Worm (Caenorhabditis elegans): ENCODE data around the gene cah-3.

cah-3 gene

ce11 chrX:16487068-16487658, at the start of gene cah-3:
TSS of gene cah-3 (plus strand) at chrX:16487481.
- no peak for TF ChIP-seq nhr-77 (tag; optimal IDR thresholded peaks at IDR 0.05)
- TF ChIP-seq nhr-129 (tag; optimal IDR thresholded peaks at IDR 0.05): no peak
- TF ChIP-seq ceh-16 (tag; optimal IDR thresholded peaks at IDR 0.05): no peak
- no peak for TF ChIP-seq snpc-4 (tag; optimal IDR thresholded peaks at IDR 0.05)
- peak in 1 of 2 experiments; percentile 15 for TF ChIP-seq mdl-1 (tag; optimal IDR thresholded peaks at IDR 0.05)
- TF ChIP-seq sma-3 (GFP tag; optimal IDR thresholded peaks at IDR 0.05): no peak
- no peak for TF ChIP-seq mab-5 (tag; optimal IDR thresholded peaks at IDR 0.05)
- TF ChIP-seq crh-2 (tag; optimal IDR thresholded peaks at IDR 0.05): peak; percentile 61
- no peak for TF ChIP-seq sem-4 (tag; optimal IDR thresholded peaks at IDR 0.05)
- TF ChIP-seq Y55F3AM.14 (GFP tag; optimal IDR thresholded peaks at IDR 0.05): no peak
- TF ChIP-seq nhr-12 (tag; optimal IDR thresholded peaks at IDR 0.05): no peak
- no peak for TF ChIP-seq ztf-11 (tag; optimal IDR thresholded peaks at IDR 0.05)
- no peak for TF ChIP-seq peb-1 (tag; optimal IDR thresholded peaks at IDR 0.05)
- TF ChIP-seq dmd-4 (tag; optimal IDR thresholded peaks at IDR 0.05): no peak
- TF ChIP-seq zag-1 (tag; optimal IDR thresholded peaks at IDR 0.05): no peak
- no peak for TF ChIP-seq R02D3.7 (tag; optimal IDR thresholded peaks at IDR 0.05)
- TF ChIP-seq aly-2 (tag; optimal IDR thresholded peaks at IDR 0.05): no peak
- no peak for TF ChIP-seq unc-55 (GFP tag; optimal IDR thresholded peaks at IDR 0.05)
- TF ChIP-seq alr-1 (tag; optimal IDR thresholded peaks at IDR 0.05): no peak
- no peak for TF ChIP-seq lsy-2 (tag; optimal IDR thresholded peaks at IDR 0.05)
- no peak for TF ChIP-seq mbf-1 (tag; optimal IDR thresholded peaks at IDR 0.05)
- no peak for TF ChIP-seq nhr-6 (tag; optimal IDR thresholded peaks at IDR 0.05)
- TF ChIP-seq blmp-1 (tag; optimal IDR thresholded peaks at IDR 0.05; ENCODE audit: insufficient read depth): no peak
- TF ChIP-seq lin-13 (GFP tag; optimal IDR thresholded peaks at IDR 0.05): no peak
- TF ChIP-seq ceh-82 (tag; optimal IDR thresholded peaks at IDR 0.05): no peak
- no peak for TF ChIP-seq nhr-237 (tag; optimal IDR thresholded peaks at IDR 0.05)
- no peak for TF ChIP-seq nhr-23 (tag; optimal IDR thresholded peaks at IDR 0.05)
- TF ChIP-seq egl-27 (tag; optimal IDR thresholded peaks at IDR 0.05): no peak
- TF ChIP-seq fos-1 (tag; optimal IDR thresholded peaks at IDR 0.05): peak; percentile 88
- TF ChIP-seq ztf-4 (tag; optimal IDR thresholded peaks at IDR 0.05): no peak
- peak; percentile 7 for TF ChIP-seq sma-9 (GFP tag; optimal IDR thresholded peaks at IDR 0.05)
- TF ChIP-seq sma-9 (tag; optimal IDR thresholded peaks at IDR 0.05): no peak

DNA sequence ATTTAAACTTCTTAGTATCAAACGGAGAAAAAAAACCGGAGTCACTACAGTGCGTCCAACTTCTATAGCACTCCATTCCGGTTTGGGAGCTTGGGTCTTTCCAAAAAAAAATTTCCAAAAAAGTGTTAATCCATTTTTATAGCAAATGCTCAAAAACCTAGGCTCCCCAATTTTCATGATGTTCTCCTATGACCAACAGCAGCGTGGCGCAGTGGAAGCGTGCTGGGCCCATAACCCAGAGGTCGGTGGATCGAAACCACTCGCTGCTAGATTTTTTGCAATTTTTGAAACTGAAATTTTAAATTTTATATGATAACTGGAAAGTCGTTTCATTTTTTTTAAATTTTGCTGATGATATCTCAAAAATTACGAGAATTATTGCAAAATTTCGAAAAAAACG, 46.3 kb upstream of the cah-3 start:
- TF ChIP-seq nhr-11 (tag; optimal IDR thresholded peaks at IDR 0.05) (no peak), elt-3 (tag; optimal IDR thresholded peaks at IDR 0.05) (no peak), unc-62 (GFP tag; optimal IDR thresholded peaks at IDR 0.05) (no peak), nhr-6 (tag; optimal IDR thresholded peaks at IDR 0.05) (no peak), lin-11 (tag; optimal IDR thresholded peaks at IDR 0.05) (no peak), C34F6.9 (tag; optimal IDR thresholded peaks at IDR 0.05) (no peak), blmp-1 (tag; optimal IDR thresholded peaks at IDR 0.05; ENCODE audit: insufficient read depth) (no peak), peb-1 (tag; optimal IDR thresholded peaks at IDR 0.05) (no peak), dmd-4 (tag; optimal IDR thresholded peaks at IDR 0.05) (no peak), ztf-4 (tag; optimal IDR thresholded peaks at IDR 0.05) (no peak), F13H6.1 (tag; optimal IDR thresholded peaks at IDR 0.05) (no peak), ZK546.5 (tag; optimal IDR thresholded peaks at IDR 0.05) (no peak), zag-1 (tag; optimal IDR thresholded peaks at IDR 0.05) (no peak), elt-1 (tag; optimal IDR thresholded peaks at IDR 0.05) (no peak), sma-3 (GFP tag; optimal IDR thresholded peaks at IDR 0.05) (no peak), gmeb-1 (tag; optimal IDR thresholded peaks at IDR 0.05) (no peak), mab-5 (tag; optimal IDR thresholded peaks at IDR 0.05) (no peak), unc-55 (GFP tag; optimal IDR thresholded peaks at IDR 0.05) (no peak), nhr-77 (tag; optimal IDR thresholded peaks at IDR 0.05) (no peak), nhr-237 (tag; optimal IDR thresholded peaks at IDR 0.05) (no peak)

DNA sequence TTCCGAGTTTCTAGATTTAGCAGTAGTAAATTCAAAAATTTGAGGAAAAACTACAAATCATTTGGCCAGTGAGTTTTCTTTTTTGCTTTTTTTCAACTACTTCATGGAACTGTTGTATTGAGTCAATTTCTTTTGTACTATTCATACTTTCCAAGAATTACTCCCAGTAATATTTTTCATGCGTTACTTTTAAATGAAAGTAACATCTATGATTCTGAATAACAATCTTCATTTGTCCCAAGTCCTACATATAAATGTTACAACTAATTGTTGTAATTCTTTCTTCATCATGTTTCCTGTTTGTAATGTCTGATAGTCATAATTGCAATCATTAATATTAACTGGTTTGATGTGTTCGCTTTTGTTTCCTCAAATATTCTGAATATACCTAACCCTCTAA, 43.6 kb upstream of the cah-3 start:
- TF ChIP-seq nhr-12 (tag; optimal IDR thresholded peaks at IDR 0.05): no peak
